Fruit fly (Drosophila melanogaster): ENCODE data around the gene Clic.

Gene Clic

dm6 chrX:13783534-13783949 lies 38.6 kb downstream of the Clic start, which contains the start of gene inaE (continued):
- TF ChIP-seq CG11085 (GFP tag; IDR thresholded peaks at IDR 0.05) (no peak), scrt (GFP tag; optimal IDR thresholded peaks at IDR 0.05) (peak; percentile 31), CG8924 (tag; optimal IDR thresholded peaks at IDR 0.05) (peak; percentile 1), CG6791 (GFP tag; IDR thresholded peaks at IDR 0.05; ENCODE audit: partially characterized antibody) (peak; percentile 73), cato (GFP tag; optimal IDR thresholded peaks at IDR 0.05; ENCODE audit: borderline replicate concordance) (no peak), HLH3B (GFP tag; IDR thresholded peaks at IDR 0.05) (no peak), dimm (GFP tag; IDR thresholded peaks at IDR 0.05) (no peak), dm (GFP tag; optimal IDR thresholded peaks at IDR 0.05) (no peak), Dip2 (GFP tag; IDR thresholded peaks at IDR 0.05) (no peak), ranshi (GFP tag; IDR thresholded peaks at IDR 0.05) (no peak; the same call in 1 of the 2 replicates), CG17361 (GFP tag; IDR thresholded peaks at IDR 0.05) (no peak), CG2678 (tag; optimal IDR thresholded peaks at IDR 0.05) (peak; percentile 11), CG8388 (GFP tag; optimal IDR thresholded peaks at IDR 0.05) (no peak), CG11723 (GFP tag; optimal IDR thresholded peaks at IDR 0.05) (peak; percentile 6), Hsf (GFP tag; optimal IDR thresholded peaks at IDR 0.05) (no peak), zfh2 (GFP tag; optimal IDR thresholded peaks at IDR 0.05) (no peak), chm (GFP tag; IDR thresholded peaks at IDR 0.05) (0 out of 2 replicates have a peak, but pooled peaks have one; percentile 37), CG12391 (tag; optimal IDR thresholded peaks at IDR 0.05) (peak; percentile 9), CG31441 (GFP tag; IDR thresholded peaks at IDR 0.05) (peak; percentile 11; the same call in 1 of the 2 replicates), stwl (tag; optimal IDR thresholded peaks at IDR 0.05) (peak; percentile 69), lmd (GFP tag; IDR thresholded peaks at IDR 0.05) (no peak), CG10431 (GFP tag; optimal IDR thresholded peaks at IDR 0.05) (no peak), CG17612 (GFP tag; IDR thresholded peaks at IDR 0.05) (no peak), kni (GFP tag; optimal IDR thresholded peaks at IDR 0.05) (no peak), Doc2 (GFP tag; IDR thresholded peaks at IDR 0.05) (no peak), CG5180 (GFP tag; optimal IDR thresholded peaks at IDR 0.05) (peak; percentile 84), CG3407 (GFP tag; optimal IDR thresholded peaks at IDR 0.05) (no peak), CG7372 (GFP tag; IDR thresholded peaks at IDR 0.05) (no peak), HHEX (GFP tag; optimal IDR thresholded peaks at IDR 0.05) (no peak), cad (GFP tag; optimal IDR thresholded peaks at IDR 0.05) (no peak), sqz (GFP tag; optimal IDR thresholded peaks at IDR 0.05) (no peak), ham (GFP tag; IDR thresholded peaks at IDR 0.05) (no peak), CG18599 (GFP tag; optimal IDR thresholded peaks at IDR 0.05) (no peak), CG31365 (tag; optimal IDR thresholded peaks at IDR 0.05) (no peak), Trl (optimal IDR thresholded peaks at IDR 0.05) (no peak), Trl (GFP tag; optimal IDR thresholded peaks at IDR 0.05) (peak; percentile 18), ATbp (GFP tag; optimal IDR thresholded peaks at IDR 0.05) (no peak), CG14014 (GFP tag; IDR thresholded peaks at IDR 0.05) (0 out of 2 replicates have a peak, but pooled peaks have one; percentile 15), nom (GFP tag; optimal IDR thresholded peaks at IDR 0.05) (peak; percentile 23), CG30020 (tag; optimal IDR thresholded peaks at IDR 0.05) (peak; percentile 72), trem (tag; optimal IDR thresholded peaks at IDR 0.05) (peak; percentile 32), CG9876 (GFP tag; optimal IDR thresholded peaks at IDR 0.05) (no peak), Dek (tag; optimal IDR thresholded peaks at IDR 0.05) (no peak), CG12659 (GFP tag; optimal IDR thresholded peaks at IDR 0.05) (peak; percentile 46), CG8765 (GFP tag; IDR thresholded peaks at IDR 0.05) (no peak), NFAT (GFP tag; IDR thresholded peaks at IDR 0.05) (no peak), fd102C (GFP tag; optimal IDR thresholded peaks at IDR 0.05) (no peak), Max (GFP tag; optimal IDR thresholded peaks at IDR 0.05) (no peak), exex (tag; optimal IDR thresholded peaks at IDR 0.05) (no peak), Kr (GFP tag; optimal IDR thresholded peaks at IDR 0.05) (no peak), tna (GFP tag; IDR thresholded peaks at IDR 0.05; ENCODE audit: partially characterized antibody) (peak; percentile 66)
